Worm (Caenorhabditis elegans) whole organism, early embryonic: ENCODE data around the gene sox-4.

Source experiments
- F13C5.2 ChIP-seq: sonication (generic microtip); optimal IDR thresholded peaks from 2 replicates; lab custom pipeline; 2017; ENCODE audit warnings: mild to moderate bottlenecking, missing genetic modification characterization, inconsistent platforms, missing compliant biosample characterization
- flt-1 ChIP-seq: fragments of 200-800 bp; sonication (Bioruptor generic); IDR thresholded peaks from 2 replicates; pipeline ENCODE4 v1.3.6; 2022; ENCODE audit warnings: missing genetic modification characterization, missing compliant biosample characterization
- hmbx-1 ChIP-seq: sonication (generic microtip); optimal IDR thresholded peaks from 2 replicates; lab custom pipeline; 2016; ENCODE audit warnings: mild to moderate bottlenecking, missing genetic modification characterization, missing compliant biosample characterization

DNA sequence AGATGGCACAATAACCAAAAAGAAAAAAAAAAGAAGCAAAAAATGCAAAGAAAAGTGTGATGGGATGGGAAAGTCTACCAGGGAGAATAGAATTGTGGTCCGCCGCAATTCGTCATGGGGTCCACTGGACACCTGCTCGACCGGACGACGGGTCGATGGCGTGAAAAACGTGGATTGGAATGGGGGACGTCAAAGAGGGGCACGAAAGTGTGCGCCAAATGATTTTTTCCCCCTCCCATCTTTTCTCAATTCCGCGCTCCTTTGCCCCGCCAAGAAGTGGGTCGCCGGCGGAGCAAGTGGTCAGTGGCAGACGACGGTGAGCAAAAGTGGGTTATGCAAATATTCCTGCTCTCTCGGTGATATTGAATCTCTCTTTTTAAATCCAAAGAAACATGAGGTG is 40.8 kb downstream of the sox-4 start:
- TF ChIP-seq hmbx-1 (tag; lab: Kevin White, UChicago): no peak
- no peak for TF ChIP-seq flt-1
- no peak for TF ChIP-seq F13C5.2 (tag; lab: Kevin White, UChicago)
